Worm (Caenorhabditis elegans): Measurements from ENCODE around the gene W03C9.5.

DNA sequence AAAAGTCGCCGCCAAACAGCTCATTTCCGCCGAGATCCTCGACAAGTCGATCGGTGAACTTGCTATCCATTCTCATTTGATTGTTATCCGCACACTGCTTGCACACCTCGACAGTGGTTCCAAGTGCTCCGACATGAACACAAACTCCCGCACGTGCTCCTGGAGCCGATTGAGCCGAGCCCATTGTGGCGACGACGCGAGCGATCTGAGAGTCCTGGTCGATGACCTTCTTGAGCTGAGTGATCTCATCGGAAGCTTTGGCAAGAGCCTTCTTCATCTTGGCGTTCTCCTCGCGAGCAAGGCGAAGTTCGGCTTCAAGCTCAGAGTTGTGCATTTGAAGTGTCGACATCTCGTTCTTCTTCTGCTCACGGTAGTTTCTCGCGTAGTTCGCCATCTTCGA is 11.1 kb upstream of the W03C9.5 start:
- TF ChIP-seq unc-39 (tag; optimal IDR thresholded peaks at IDR 0.05) (no peak), ztf-1 (GFP tag; conservative IDR thresholded peaks at IDR 0.05) (no peak), ama-1 (optimal IDR thresholded peaks at IDR 0.05) (no peak)

All from whole organism, L2 larva.